Fruit fly (Drosophila melanogaster) whole organism, embryonic: ENCODE data around the gene COX7AL2.
A peak's percentile ranks its signal among the peaks of the same experiment; 100 is the strongest.

Experiments
- ATbp ChIP-seq: fragments of 200-800 bp; sonication (Bioruptor generic); optimal IDR thresholded peaks from 2 replicates; lab custom pipeline; 2017; ENCODE audit warnings: missing biosample characterization, mild to moderate bottlenecking, missing genetic modification characterization, missing genetic modification reagents
- Asciz ChIP-seq: fragments of 200-800 bp; sonication (Bioruptor generic); optimal IDR thresholded peaks from 2 replicates; lab custom pipeline; 2017; ENCODE audit warnings: missing biosample characterization, mild to moderate bottlenecking, missing genetic modification characterization, missing genetic modification reagents
- CG18619 ChIP-seq: fragments of 200-800 bp; sonication (Bioruptor generic); optimal IDR thresholded peaks from 3 replicates; lab custom pipeline; 2017; ENCODE audit warnings: missing biosample characterization, mild to moderate bottlenecking, missing genetic modification characterization
- CG30020 ChIP-seq: fragments of 200-800 bp; optimal IDR thresholded peaks from 2 replicates; lab custom pipeline; 2019; ENCODE audit warnings: missing biosample characterization, mild to moderate bottlenecking, missing genetic modification characterization, moderate library complexity
- CG6854 ChIP-seq: fragments of 200-800 bp; sonication (Bioruptor generic); optimal IDR thresholded peaks from 3 replicates; lab custom pipeline; 2017; ENCODE audit warnings: missing biosample characterization, mild to moderate bottlenecking, missing genetic modification characterization
- H2.0 ChIP-seq: fragments of 200-800 bp; sonication (Bioruptor generic); IDR thresholded peaks from 2 replicates; pipeline ENCODE4 v1.3.6; 2022; ENCODE audit warnings: missing biosample characterization, missing genetic modification characterization
- crc ChIP-seq: fragments of 200-800 bp; sonication (Bioruptor generic); optimal IDR thresholded peaks from 2 replicates; lab custom pipeline; 2016; ENCODE audit warnings: missing biosample characterization, missing genetic modification characterization
- crp ChIP-seq, 2 experiments: fragments of 200-800 bp; sonication (Bioruptor generic); optimal IDR thresholded peaks; 2 replicates in 1 of 2; 3 replicates in 1 of 2; lab custom pipeline; 2017; ENCODE audit warnings: missing biosample characterization in 2 of 2, missing genetic modification characterization in 2 of 2, mild to moderate bottlenecking in 1 of 2, moderate library complexity in 1 of 2
- eve ChIP-seq, 2 experiments: fragments of >200 bp; optimal IDR thresholded peaks; 2 replicates each; lab custom pipeline; 2017; ENCODE audit warnings: missing biosample characterization in 2 of 2, missing genetic modification characterization in 2 of 2
- gcm2 ChIP-seq: fragments of 200-800 bp; sonication (Bioruptor generic); optimal IDR thresholded peaks from 2 replicates; lab custom pipeline; 2016; ENCODE audit warnings: missing biosample characterization, missing genetic modification characterization
- pum ChIP-seq: fragments of 200-800 bp; sonication (Bioruptor generic); optimal IDR thresholded peaks from 2 replicates; lab custom pipeline; 2016; ENCODE audit warnings: missing biosample characterization, missing genetic modification characterization
- sim ChIP-seq: fragments of 200-800 bp; sonication (Bioruptor generic); IDR thresholded peaks from 2 replicates; pipeline ENCODE4 v1.3.6; 2022; ENCODE audit warnings: missing biosample characterization, missing genetic modification characterization
- stwl ChIP-seq: fragments of 200-800 bp; sonication (Bioruptor generic); optimal IDR thresholded peaks from 3 replicates; lab custom pipeline; 2018; ENCODE audit warnings: missing biosample characterization, mild to moderate bottlenecking, missing genetic modification characterization, moderate library complexity

- TF ChIP-seq H2.0 (GFP tag; lab: Robert Waterston, UW) (no peak), stwl (tag; lab: Kevin White, UChicago) (peak; percentile 80), pum (GFP tag; lab: Kevin White, UChicago) (no peak), CG18619 (GFP tag; lab: Kevin White, UChicago) (no peak), crp (GFP tag; optimal IDR thresholded peaks at IDR 0.05; lab: Kevin White, UChicago) (peak; percentile 71 to 96), crc (GFP tag; lab: Kevin White, UChicago) (no peak), eve (GFP tag; optimal IDR thresholded peaks at IDR 0.05; lab: Kevin White, UChicago) (no peak), ATbp (no peak), sim (GFP tag; lab: Robert Waterston, UW) (no peak), gcm2 (GFP tag; lab: Kevin White, UChicago) (no peak), CG6854 (GFP tag; lab: Kevin White, UChicago) (no peak), CG30020 (no peak), Asciz (GFP tag; lab: Kevin White, UChicago) (no peak)
Measured at dm6 chr2L:2217067-2217684, 19.5 kb upstream of the COX7AL2 start, which contains the start of the genes CG15386, CG42371 and mio.
